Worm (Caenorhabditis elegans) whole organism, young adult: Measurements from ENCODE around the gene C09F12.3.

Experiments used
- B0261.1 ChIP-seq: sonication (generic microtip); optimal IDR thresholded peaks from 2 replicates; lab custom pipeline; 2016; ENCODE audit warnings: mild to moderate bottlenecking, missing genetic modification characterization, moderate library complexity, missing compliant biosample characterization
- B0336.3 ChIP-seq: fragments of 200-800 bp; sonication (Bioruptor generic); IDR thresholded peaks from 2 replicates; pipeline ENCODE4 v1.3.6; 2022; ENCODE audit warnings: missing genetic modification characterization, missing compliant biosample characterization
- C06A6.2 ChIP-seq: fragments of 200-800 bp; sonication (Bioruptor generic); conservative IDR thresholded peaks from 2 replicates; pipeline ENCODE4 v1.3.6; 2022; ENCODE audit warnings: missing genetic modification characterization, missing compliant biosample characterization
- F22D6.2 ChIP-seq: sonication (generic microtip); optimal IDR thresholded peaks from 2 replicates; lab custom pipeline; 2016; ENCODE audit warnings: mild to moderate bottlenecking, missing genetic modification characterization, missing compliant biosample characterization
- F37B4.10 ChIP-seq: fragments of 200-800 bp; sonication (Bioruptor generic); IDR thresholded peaks from 2 replicates; pipeline ENCODE4 v1.3.6; 2022; ENCODE audit warnings: missing genetic modification characterization, missing compliant biosample characterization
- F57A8.1 ChIP-seq: fragments of 200-800 bp; sonication (Bioruptor generic); optimal IDR thresholded peaks from 2 replicates; lab custom pipeline; 2018; ENCODE audit warnings: mild to moderate bottlenecking, missing genetic modification characterization, moderate library complexity, missing compliant biosample characterization
- ZK185.1 ChIP-seq: sonication (generic microtip); optimal IDR thresholded peaks from 2 replicates; lab custom pipeline; 2016; ENCODE audit warnings: mild to moderate bottlenecking, missing genetic modification characterization, missing compliant biosample characterization; ENCODE audit not compliant: poor library complexity, severe bottlenecking
- akir-1 ChIP-seq: fragments of 200-800 bp; sonication (Bioruptor generic); optimal IDR thresholded peaks from 2 replicates; lab custom pipeline; 2018; ENCODE audit warnings: mild to moderate bottlenecking, missing genetic modification characterization, moderate library complexity, missing compliant biosample characterization
- atf-7 ChIP-seq: sonication (generic microtip); optimal IDR thresholded peaks from 2 replicates; lab custom pipeline; 2017; ENCODE audit warnings: mild to moderate bottlenecking, missing genetic modification characterization, missing compliant biosample characterization
- attf-6 ChIP-seq: fragments of 200-800 bp; sonication (Bioruptor generic); IDR thresholded peaks from 2 replicates; pipeline ENCODE4 v1.3.6; 2022; ENCODE audit warnings: missing genetic modification reagents, missing genetic modification characterization, missing compliant biosample characterization
- bed-1 ChIP-seq: fragments of 200-800 bp; sonication (Bioruptor generic); IDR thresholded peaks from 2 replicates; pipeline ENCODE4 v1.3.6; 2022; ENCODE audit warnings: missing genetic modification reagents, missing genetic modification characterization, missing compliant biosample characterization
- cebp-1 ChIP-seq, 2 experiments: fragments of 200-800 bp in 1 of 2; sonication (Bioruptor generic) in 1 of 2; sonication (generic microtip) in 1 of 2; IDR thresholded peaks in 1 of 2; optimal IDR thresholded peaks in 1 of 2; 2 replicates each; pipeline versions ENCODE4 v1.3.6 to Lab custom; 2017 to 2022; ENCODE audit warnings: missing compliant biosample characterization in 2 of 2, missing genetic modification characterization in 2 of 2, mild to moderate bottlenecking in 1 of 2, missing genetic modification reagents in 1 of 2, moderate library complexity in 1 of 2
- ceh-91 ChIP-seq: fragments of 200-800 bp; sonication (Bioruptor generic); IDR thresholded peaks from 2 replicates; pipeline ENCODE4 v1.3.6; 2022; ENCODE audit warnings: missing genetic modification reagents, missing genetic modification characterization, missing compliant biosample characterization
- die-1 ChIP-seq: sonication (generic microtip); optimal IDR thresholded peaks from 2 replicates; lab custom pipeline; 2016; ENCODE audit warnings: missing genotype, mild to moderate bottlenecking, missing genetic modification characterization, missing compliant biosample characterization
- efl-1 ChIP-seq: fragments of 150-350 bp; optimal IDR thresholded peaks from 2 replicates; lab custom pipeline; 2014; ENCODE audit warnings: missing biosample characterization, missing genetic modification reagents, missing genetic modification characterization
- hmg-1.2 ChIP-seq: fragments of 200-800 bp; sonication (Bioruptor generic); IDR thresholded peaks from 2 replicates; pipeline ENCODE4 v1.3.6; 2022; ENCODE audit warnings: missing genetic modification reagents, missing genetic modification characterization, missing compliant biosample characterization
- hmg-20 ChIP-seq: fragments of 200-800 bp; sonication (Bioruptor generic); IDR thresholded peaks from 2 replicates; pipeline ENCODE4 v1.3.6; 2022; ENCODE audit warnings: missing genetic modification reagents, missing genetic modification characterization, missing compliant biosample characterization
- hsf-1 ChIP-seq: fragments of 200-800 bp; sonication (Bioruptor generic); IDR thresholded peaks from 2 replicates; pipeline ENCODE4 v1.3.6; 2022; ENCODE audit warnings: missing genetic modification reagents, missing genetic modification characterization, missing compliant biosample characterization
- lin-40 ChIP-seq: sonication (generic microtip); optimal IDR thresholded peaks from 2 replicates; lab custom pipeline; 2016; ENCODE audit warnings: missing genetic modification characterization, mild to moderate bottlenecking, missing compliant biosample characterization, missing genotype, missing genetic modification reagents
- lin-54 ChIP-seq: fragments of 200-800 bp; sonication (Bioruptor generic); optimal IDR thresholded peaks from 2 replicates; lab custom pipeline; 2018; ENCODE audit warnings: mild to moderate bottlenecking, missing genetic modification characterization, missing compliant biosample characterization
- nhr-179 ChIP-seq: sonication (generic microtip); optimal IDR thresholded peaks from 2 replicates; lab custom pipeline; 2016; ENCODE audit warnings: mild to moderate bottlenecking, missing genetic modification characterization, missing compliant biosample characterization
- nhr-27 ChIP-seq: fragments of 200-800 bp; sonication (Bioruptor generic); optimal IDR thresholded peaks from 2 replicates; lab custom pipeline; 2018; ENCODE audit warnings: mild to moderate bottlenecking, missing genetic modification characterization, moderate library complexity, missing compliant biosample characterization
- nhr-80 ChIP-seq: sonication (generic microtip); optimal IDR thresholded peaks from 2 replicates; lab custom pipeline; 2016; ENCODE audit warnings: missing genetic modification characterization, missing compliant biosample characterization
- rpc-1 ChIP-seq, 2 experiments: fragments of 150-350 bp in 1 of 2; sonication (generic microtip) in 1 of 2; optimal IDR thresholded peaks; 2 replicates each; lab custom pipeline; 2014 to 2018; ENCODE audit warnings: missing biosample characterization in 1 of 2, missing genetic modification characterization in 1 of 2, missing genetic modification reagents in 1 of 2, missing genotype in 1 of 2
- snpc-1.3 ChIP-seq: sonication (generic microtip); optimal IDR thresholded peaks from 2 replicates; lab custom pipeline; 2017; ENCODE audit warnings: missing genetic modification characterization, mild to moderate bottlenecking, missing compliant biosample characterization, antibody characterized with exemption, moderate library complexity, missing genotype, missing genetic modification reagents; ENCODE audit not compliant: insufficient read depth
- snpc-3.4 ChIP-seq: sonication (generic microtip); optimal IDR thresholded peaks from 2 replicates; lab custom pipeline; 2017; ENCODE audit warnings: missing genetic modification characterization, mild to moderate bottlenecking, missing compliant biosample characterization, antibody characterized with exemption, moderate library complexity, missing genotype, missing genetic modification reagents
- tbp1 ChIP-seq: fragments of 200-800 bp; sonication (Bioruptor generic); optimal IDR thresholded peaks from 2 replicates; lab custom pipeline; 2018; ENCODE audit warnings: mild to moderate bottlenecking, missing genetic modification characterization, missing compliant biosample characterization
- tlf-1 ChIP-seq: fragments of 200-800 bp; sonication (Bioruptor generic); optimal IDR thresholded peaks from 2 replicates; lab custom pipeline; 2018; ENCODE audit warnings: mild to moderate bottlenecking, missing genetic modification characterization, missing compliant biosample characterization
- zfh-2 ChIP-seq: fragments of 200-800 bp; sonication (Bioruptor generic); conservative IDR thresholded peaks from 2 replicates; pipeline ENCODE4 v1.3.6; 2022; ENCODE audit warnings: missing genetic modification reagents, missing genetic modification characterization, missing compliant biosample characterization
- ztf-18 ChIP-seq: sonication (generic microtip); optimal IDR thresholded peaks from 2 replicates; lab custom pipeline; 2016; ENCODE audit warnings: missing genotype, mild to moderate bottlenecking, missing genetic modification characterization, missing compliant biosample characterization

The C09F12.3 gene

DNA sequence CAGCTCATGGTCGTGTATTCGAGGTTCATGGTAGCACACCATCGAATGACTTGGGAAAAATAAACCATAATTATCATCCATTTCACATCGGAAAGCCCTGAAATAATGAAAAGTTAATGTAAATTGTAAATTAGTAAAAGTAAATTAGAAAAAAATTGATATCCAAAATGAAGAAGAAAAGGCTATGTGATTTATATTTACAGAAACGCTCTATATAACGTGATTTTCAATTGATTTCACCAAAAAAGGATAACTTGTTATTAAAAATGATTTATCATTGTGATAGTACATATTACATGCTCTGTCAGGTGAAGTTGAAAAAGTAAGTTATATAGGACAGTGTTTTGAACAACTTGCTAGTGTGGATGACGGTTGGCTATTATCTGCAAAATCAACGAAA, at the start of gene C09F12.3:
TSS of gene C09F12.3 (minus strand) at position 101 of the 400 bp plus-strand sequence.
- TF ChIP-seq ZK185.1 (tag; lab: Kevin White, UChicago) (no peak), cebp-1 (GFP tag; IDR thresholded peaks at IDR 0.05; lab: Robert Waterston, UW) (no peak), cebp-1 (tag; optimal IDR thresholded peaks at IDR 0.05; lab: Kevin White, UChicago) (no peak), nhr-179 (tag; lab: Kevin White, UChicago) (no peak), lin-40 (tag; lab: Kevin White, UChicago) (no peak), hsf-1 (no peak), tlf-1 (GFP tag; lab: Kevin White, UChicago) (no peak), rpc-1 (optimal IDR thresholded peaks at IDR 0.05; lab: Kevin White, UChicago) (no peak), rpc-1 (tag; optimal IDR thresholded peaks at IDR 0.05; lab: Kevin White, UChicago) (no peak), F37B4.10 (GFP tag; lab: Robert Waterston, UW) (no peak), C06A6.2 (GFP tag; lab: Robert Waterston, UW) (no peak), akir-1 (GFP tag; lab: Kevin White, UChicago) (no peak), atf-7 (no peak), F22D6.2 (tag; lab: Kevin White, UChicago) (no peak), lin-54 (GFP tag; lab: Kevin White, UChicago) (no peak), die-1 (tag; lab: Kevin White, UChicago) (no peak)

DNA sequence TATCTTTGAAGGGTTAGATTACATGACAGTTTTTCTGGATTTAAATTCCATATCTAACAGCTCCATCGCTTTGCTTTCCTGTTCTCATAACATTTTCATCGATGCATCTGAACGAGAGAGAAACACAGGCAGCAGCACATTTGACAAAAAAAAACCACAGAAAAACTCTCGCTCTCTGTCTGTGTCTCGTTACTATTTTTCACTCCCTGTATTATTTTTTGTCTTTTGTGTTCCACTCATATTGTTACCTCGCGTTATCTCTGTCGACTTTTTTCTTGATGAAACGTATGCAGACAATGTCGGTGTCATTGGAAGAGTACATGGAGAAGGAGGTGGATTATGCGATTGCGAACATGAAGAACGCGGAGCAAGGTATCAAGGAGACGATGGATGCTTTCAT, 46.3 kb upstream of the C09F12.3 start, which contains the start of gene W04G3.11:
TSS of gene W04G3.11 (plus strand) at position 244 of the 400 bp plus-strand sequence.
- TF ChIP-seq tbp1 (GFP tag; lab: Kevin White, UChicago) (no peak), nhr-80 (tag; lab: Kevin White, UChicago) (peak; percentile 58)

DNA sequence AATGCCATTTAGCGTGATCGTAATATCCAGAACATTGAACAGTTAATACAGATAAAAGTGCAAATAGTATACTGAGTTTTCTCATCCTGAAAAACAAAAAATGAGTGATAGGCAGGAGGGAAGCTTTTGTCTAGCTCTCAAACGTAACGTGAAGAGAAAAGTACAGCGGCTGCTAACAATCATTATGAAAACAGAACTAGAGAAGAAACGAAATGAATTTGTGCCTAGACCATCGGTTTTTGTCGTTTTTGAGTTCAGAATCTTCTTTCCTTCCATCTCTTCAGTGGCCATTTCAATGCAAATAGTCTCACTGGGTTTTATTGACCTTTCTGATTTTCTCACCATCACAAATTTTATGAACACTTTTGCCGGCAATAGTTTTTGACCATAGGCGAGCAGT, 42.5 kb upstream of the C09F12.3 start, which contains the start of gene W04G3.7:
TSS of gene W04G3.7 (minus strand) at position 101 of the 400 bp plus-strand sequence.
- TF ChIP-seq snpc-3.4 (no peak), ZK185.1 (tag; lab: Kevin White, UChicago) (no peak)

DNA sequence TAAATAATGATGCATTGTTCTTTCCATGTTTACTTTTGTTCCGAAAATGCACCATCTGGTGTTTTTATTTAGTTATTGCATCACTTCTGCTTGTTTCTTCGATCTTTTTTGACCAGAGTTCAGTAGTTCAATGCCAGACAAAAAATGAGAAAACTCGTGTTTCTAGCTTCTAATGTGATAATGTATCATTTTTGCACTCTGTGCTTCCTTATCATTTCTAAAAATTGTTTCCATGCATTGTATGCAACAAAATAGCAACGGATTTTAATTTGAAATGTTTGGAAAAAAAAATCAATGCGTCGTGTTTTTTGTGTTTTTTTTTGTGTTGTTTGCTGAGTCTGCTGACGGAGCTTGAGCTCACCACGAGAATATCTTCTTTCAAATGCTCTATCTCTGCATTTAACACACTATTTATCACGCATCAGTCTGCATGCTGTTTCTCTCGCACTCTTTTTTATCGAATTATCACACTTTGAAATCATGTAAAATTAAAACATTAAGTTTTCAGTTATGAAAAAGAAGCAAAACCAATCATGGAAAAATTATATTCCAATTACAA, 37.6 kb upstream of the C09F12.3 start, which contains the start of gene sulp-7:
TSS of gene sulp-7 (plus strand) at position 509 of the 559 bp plus-strand sequence.
- TF ChIP-seq efl-1 (no peak), ztf-18 (tag; lab: Kevin White, UChicago) (no peak), hmg-20 (GFP tag; lab: Robert Waterston, UW) (no peak), nhr-80 (tag; lab: Kevin White, UChicago) (peak; percentile 35)

DNA sequence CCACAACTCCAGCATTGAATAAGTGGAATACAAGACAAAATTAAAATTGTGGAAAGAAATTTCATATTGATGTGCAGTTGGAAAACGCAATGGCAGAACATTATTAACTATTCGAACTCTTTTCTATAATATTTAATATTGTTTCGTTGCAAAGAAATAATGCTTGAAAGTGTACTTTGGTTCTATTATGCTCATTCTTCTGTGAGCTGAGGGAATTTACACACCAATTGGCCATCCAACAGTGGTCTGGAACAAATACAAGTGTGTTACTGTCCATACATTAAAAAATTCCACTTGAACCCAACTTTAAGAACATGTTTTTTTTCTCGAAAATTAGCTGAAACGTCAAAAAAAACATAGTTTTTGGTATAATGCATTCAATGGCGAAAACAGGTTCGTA, 37.0 kb upstream of the C09F12.3 start, which contains the start of gene W04G3.13:
TSS of gene W04G3.13 (minus strand) at position 101 of the 400 bp plus-strand sequence.
- no peak for TF ChIP-seq snpc-1.3
- no peak for TF ChIP-seq attf-6 (GFP tag; lab: Robert Waterston, UW)
- TF ChIP-seq nhr-27 (tag; lab: Kevin White, UChicago) = no peak
- TF ChIP-seq cebp-1 (GFP tag; IDR thresholded peaks at IDR 0.05; lab: Robert Waterston, UW) = no peak
- TF ChIP-seq cebp-1 (tag; optimal IDR thresholded peaks at IDR 0.05; lab: Kevin White, UChicago) = no peak
- no peak for TF ChIP-seq hmg-1.2
- TF ChIP-seq ceh-91 = no peak
- TF ChIP-seq zfh-2 (GFP tag; lab: Robert Waterston, UW) = no peak

DNA sequence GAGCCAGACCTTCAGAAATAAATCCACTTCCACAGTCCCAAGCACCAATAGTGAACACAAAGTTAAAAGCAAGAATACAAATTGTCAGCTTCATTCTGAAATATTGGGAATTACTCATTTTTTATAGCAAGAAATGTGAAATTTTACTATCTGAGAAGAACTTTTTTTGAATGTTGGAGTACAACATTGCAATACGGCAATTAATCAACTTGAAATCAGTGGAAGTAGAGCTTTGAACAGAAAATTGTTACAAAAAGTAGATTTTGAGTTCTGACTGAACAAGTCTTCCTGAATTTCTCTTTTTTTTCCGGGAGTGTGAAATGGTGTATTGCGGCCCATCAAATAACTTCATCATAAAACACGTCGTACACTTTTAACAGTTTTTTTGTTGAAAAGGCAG, 35.5 kb upstream of the C09F12.3 start, which contains the start of gene W04G3.10:
TSS of gene W04G3.10 (minus strand) at position 101 of the 400 bp plus-strand sequence.
- TF ChIP-seq B0261.1 (tag; lab: Kevin White, UChicago) = no peak
- TF ChIP-seq F57A8.1 (GFP tag; lab: Kevin White, UChicago) = no peak
- no peak for TF ChIP-seq F22D6.2 (tag; lab: Kevin White, UChicago)
- TF ChIP-seq B0336.3 (GFP tag; lab: Robert Waterston, UW) = no peak
- no peak for TF ChIP-seq bed-1 (GFP tag; lab: Robert Waterston, UW)
- no peak for TF ChIP-seq tbp1 (GFP tag; lab: Kevin White, UChicago)
